Worm (Caenorhabditis elegans) whole organism, late embryonic: ENCODE measurements around the gene cyp-13B2.

Experiments
- ceh-19 ChIP-seq: fragments of 200-800 bp; sonication (Bioruptor generic); optimal IDR thresholded peaks from 2 replicates; lab custom pipeline; 2018; ENCODE audit warnings: mild to moderate bottlenecking, missing genetic modification characterization, missing compliant biosample characterization
- ceh-45 ChIP-seq: fragments of 200-800 bp; sonication (Bioruptor generic); IDR thresholded peaks from 2 replicates; pipeline ENCODE4 v1.3.6; 2022; ENCODE audit warnings: missing genetic modification reagents, missing genetic modification characterization, missing compliant biosample characterization
- nhr-11 ChIP-seq: fragments of 150-350 bp; optimal IDR thresholded peaks from 2 replicates; lab custom pipeline; 2014; ENCODE audit warnings: missing biosample characterization, missing genetic modification characterization
- nhr-232 ChIP-seq: sonication (generic microtip); optimal IDR thresholded peaks from 2 replicates; lab custom pipeline; 2016; ENCODE audit warnings: missing genetic modification characterization, missing compliant biosample characterization
- npax-4 ChIP-seq: sonication (generic microtip); optimal IDR thresholded peaks from 2 replicates; lab custom pipeline; 2016; ENCODE audit warnings: missing genetic modification characterization, missing compliant biosample characterization
- pqm-1 ChIP-seq: sonication (generic microtip); optimal IDR thresholded peaks from 2 replicates; lab custom pipeline; 2016; ENCODE audit warnings: missing genetic modification characterization, missing compliant biosample characterization
- tbx-2 ChIP-seq: sonication (generic microtip); optimal IDR thresholded peaks from 2 replicates; lab custom pipeline; 2016; ENCODE audit warnings: missing genetic modification characterization, missing compliant biosample characterization

ce11 chrX:14180151-14180550 lies 45.2 kb upstream of the cyp-13B2 start, which contains the start of gene C37E2.3:
- TF ChIP-seq ceh-19 (GFP tag; lab: Kevin White, UChicago) (no peak), nhr-11 (tag; lab: Kevin White, UChicago) (no peak), nhr-232 (tag; lab: Kevin White, UChicago) (no peak), ceh-45 (no peak), tbx-2 (tag; lab: Kevin White, UChicago) (no peak), pqm-1 (tag; lab: Kevin White, UChicago) (no peak), npax-4 (tag; lab: Kevin White, UChicago) (no peak)
